Worm (Caenorhabditis elegans): ENCODE data around the gene M01F1.9.

DNA sequence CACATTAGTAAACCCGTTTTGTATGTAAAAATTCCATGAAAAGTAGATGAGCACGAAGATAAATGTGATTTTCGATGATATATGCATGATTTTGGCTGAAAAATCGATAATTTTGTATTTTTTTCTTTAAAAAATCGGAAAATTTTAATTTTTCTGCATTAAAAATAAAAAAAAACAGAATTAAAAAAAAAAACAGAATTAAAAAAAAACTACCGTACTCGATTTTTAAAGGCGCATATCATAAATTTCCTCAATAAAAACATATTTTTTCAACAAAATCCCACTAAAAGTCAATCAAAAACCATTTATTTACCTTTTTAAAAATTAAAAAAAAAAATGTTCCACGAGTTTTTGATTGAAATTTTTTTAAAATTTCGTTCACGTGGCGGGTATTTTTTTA, 5.7 kb downstream of the M01F1.9 start, which contains the start of gene gly-14:
- TF ChIP-seq ceh-24 (tag; optimal IDR thresholded peaks at IDR 0.05) (no peak), nfya-1 (tag; optimal IDR thresholded peaks at IDR 0.05) (no peak), lin-11 (tag; optimal IDR thresholded peaks at IDR 0.05) (no peak), unc-42 (tag; optimal IDR thresholded peaks at IDR 0.05) (no peak), dve-1 (tag; optimal IDR thresholded peaks at IDR 0.05) (no peak), Y22D7AL.16 (tag; optimal IDR thresholded peaks at IDR 0.05) (no peak), hlh-6 (tag; optimal IDR thresholded peaks at IDR 0.05) (no peak), odd-2 (tag; optimal IDR thresholded peaks at IDR 0.05) (no peak), unc-55 (GFP tag; optimal IDR thresholded peaks at IDR 0.05) (no peak), tbx-2 (tag; optimal IDR thresholded peaks at IDR 0.05) (no peak), nhr-11 (tag; optimal IDR thresholded peaks at IDR 0.05) (no peak)

All from whole organism, late embryonic.